Fruit fly (Drosophila melanogaster): ENCODE data around the gene CG18809.

The CG18809 gene

dm6 chrX:19704083-19704482 is 40.1 kb downstream of the CG18809 start, which contains the start of the genes CG14230 and CG14232 (continued):
- TF ChIP-seq YL-1 (GFP tag; optimal IDR thresholded peaks at IDR 0.05) (peak; percentile 87), nmo (GFP tag; optimal IDR thresholded peaks at IDR 0.05) (peak; percentile 44), sisA (GFP tag; IDR thresholded peaks at IDR 0.05) (no peak), sug (tag; optimal IDR thresholded peaks at IDR 0.05) (peak; percentile 19), PHDP (tag; optimal IDR thresholded peaks at IDR 0.05) (peak; percentile 5), MBD-R2 (GFP tag; IDR thresholded peaks at IDR 0.05) (peak; percentile 88), Max (GFP tag; optimal IDR thresholded peaks at IDR 0.05) (peak; percentile 37), row (GFP tag; IDR thresholded peaks at IDR 0.05) (0 out of 3 replicates have a peak, but pooled peaks have one; percentile 21), Dp (GFP tag; optimal IDR thresholded peaks at IDR 0.05) (peak; percentile 34), D19A (tag; optimal IDR thresholded peaks at IDR 0.05) (no peak), CG4617 (GFP tag; optimal IDR thresholded peaks at IDR 0.05; ENCODE audit: borderline replicate concordance) (peak; percentile 71), Hmx (GFP tag; optimal IDR thresholded peaks at IDR 0.05) (no peak), Med (GFP tag) (peak; percentile 86), CG1832 (GFP tag; optimal IDR thresholded peaks at IDR 0.05) (no peak), CG8924 (tag; optimal IDR thresholded peaks at IDR 0.05) (peak; percentile 11), Sin3A (optimal IDR thresholded peaks at IDR 0.05) (peak; percentile 84), CG13287 (GFP tag; IDR thresholded peaks at IDR 0.05; ENCODE audit: partially characterized antibody) (peak; percentile 69), Tbp (GFP tag; optimal IDR thresholded peaks at IDR 0.05) (peak; percentile 17), CG15514 (GFP tag; optimal IDR thresholded peaks at IDR 0.05) (peak; percentile 41), CG30020 (tag; optimal IDR thresholded peaks at IDR 0.05) (peak; percentile 47), CG14710 (tag; optimal IDR thresholded peaks at IDR 0.05) (peak; percentile 62), Rfx (GFP tag; IDR thresholded peaks at IDR 0.05) (0 out of 2 replicates have a peak, but pooled peaks have one; percentile 23), stwl (tag; optimal IDR thresholded peaks at IDR 0.05) (peak; percentile 89), exex (tag; optimal IDR thresholded peaks at IDR 0.05) (no peak), CG34224 (GFP tag; IDR thresholded peaks at IDR 0.05; ENCODE audit: partially characterized antibody) (peak; percentile 56; the same call in 2 of the 3 replicates), Ets97D (GFP tag; optimal IDR thresholded peaks at IDR 0.05) (peak; percentile 55), CG6254 (GFP tag; optimal IDR thresholded peaks at IDR 0.05) (no peak), Myb (GFP tag; optimal IDR thresholded peaks at IDR 0.05) (peak; percentile 22), ab (GFP tag; optimal IDR thresholded peaks at IDR 0.05) (no peak), CG10267 (tag; optimal IDR thresholded peaks at IDR 0.05) (peak; percentile 90), CG12391 (tag; optimal IDR thresholded peaks at IDR 0.05) (peak; percentile 33), gfzf (GFP tag; optimal IDR thresholded peaks at IDR 0.05) (peak; percentile 87), Sry-δ (GFP tag; optimal IDR thresholded peaks at IDR 0.05) (peak; percentile 14), gro (GFP tag; optimal IDR thresholded peaks at IDR 0.05) (peak; percentile 8), CG17186 (GFP tag; optimal IDR thresholded peaks at IDR 0.05) (peak; percentile 42), tio (GFP tag; optimal IDR thresholded peaks at IDR 0.05) (no peak), wdn (GFP tag; IDR thresholded peaks at IDR 0.05) (no peak)

- TF ChIP-seq CG30020 (tag; optimal IDR thresholded peaks at IDR 0.05): peak; percentile 56
- no peak for TF ChIP-seq Ptx1 (GFP tag; IDR thresholded peaks at IDR 0.05)
- no peak for TF ChIP-seq HmgD (GFP tag; optimal IDR thresholded peaks at IDR 0.05)
- no peak for TF ChIP-seq hb (GFP tag; IDR thresholded peaks at IDR 0.05; ENCODE audit: partially characterized antibody)
- peak; percentile 22 for TF ChIP-seq CG13775 (GFP tag; optimal IDR thresholded peaks at IDR 0.05)
- TF ChIP-seq so (GFP tag; IDR thresholded peaks at IDR 0.05): no peak
- TF ChIP-seq Spps (tag; optimal IDR thresholded peaks at IDR 0.05): no peak
- no peak for TF ChIP-seq CG3065 (GFP tag; optimal IDR thresholded peaks at IDR 0.05)
- no peak for TF ChIP-seq HLH3B (GFP tag; IDR thresholded peaks at IDR 0.05)
- TF ChIP-seq Fer1 (GFP tag; optimal IDR thresholded peaks at IDR 0.05): peak; percentile 5
- no peak for TF ChIP-seq p53 (GFP tag; optimal IDR thresholded peaks at IDR 0.05)
- TF ChIP-seq CG6813 (GFP tag; optimal IDR thresholded peaks at IDR 0.05): no peak
- TF ChIP-seq vvl (GFP tag; IDR thresholded peaks at IDR 0.05): peak; percentile 71
- no peak for TF ChIP-seq oc (tag; optimal IDR thresholded peaks at IDR 0.05)
- TF ChIP-seq Hr51 (GFP tag; optimal IDR thresholded peaks at IDR 0.05): no peak
- TF ChIP-seq mld (GFP tag; IDR thresholded peaks at IDR 0.05; ENCODE audit: partially characterized antibody): no peak
Measured at dm6 chrX:19701611-19702010, 42.5 kb downstream of the CG18809 start, which contains the start of gene Tcs4. TSS of gene Tcs4 (minus strand) at chrX:19701755.

Data from whole organism, embryonic.